Fruit fly (Drosophila melanogaster) whole organism, embryonic: ENCODE data around the gene CG7304.

ENCODE experiments used
- Abd-B ChIP-seq: fragments of 200-800 bp; sonication (Bioruptor generic); optimal IDR thresholded peaks from 2 replicates; lab custom pipeline; 2018; ENCODE audit warnings: missing biosample characterization, mild to moderate bottlenecking, missing genetic modification characterization, moderate library complexity
- Awh ChIP-seq: fragments of 200-800 bp; sonication (Bioruptor generic); IDR thresholded peaks from 2 replicates; pipeline ENCODE4, ENCODE4 v1.3.6; 2022; ENCODE audit warnings: missing biosample characterization, missing genetic modification characterization
- CG11398 ChIP-seq: fragments of 200-800 bp; sonication (Bioruptor generic); optimal IDR thresholded peaks from 2 replicates; lab custom pipeline; 2016; ENCODE audit warnings: missing biosample characterization, missing genetic modification characterization
- CG11504 ChIP-seq: fragments of 200-800 bp; sonication (Bioruptor generic); optimal IDR thresholded peaks from 3 replicates; lab custom pipeline; 2019; ENCODE audit warnings: missing biosample characterization, mild to moderate bottlenecking, missing genetic modification characterization, moderate library complexity
- CG12155 ChIP-seq: fragments of 200-800 bp; sonication (Bioruptor generic); optimal IDR thresholded peaks from 3 replicates; lab custom pipeline; 2016; ENCODE audit warnings: missing biosample characterization, missing genetic modification characterization
- CG12219 ChIP-seq: fragments of 200-800 bp; sonication (Bioruptor generic); optimal IDR thresholded peaks from 3 replicates; lab custom pipeline; 2018; ENCODE audit warnings: missing biosample characterization, mild to moderate bottlenecking, missing genetic modification characterization
- CG12299 ChIP-seq: fragments of 200-800 bp; sonication (Bioruptor generic); optimal IDR thresholded peaks from 2 replicates; lab custom pipeline; 2018; ENCODE audit warnings: missing biosample characterization, mild to moderate bottlenecking, missing genetic modification characterization
- CG13775 ChIP-seq: fragments of 200-800 bp; sonication (Bioruptor generic); optimal IDR thresholded peaks from 3 replicates; lab custom pipeline; 2017; ENCODE audit warnings: missing biosample characterization, mild to moderate bottlenecking, missing genetic modification characterization
- CG16863 ChIP-seq: fragments of 200-800 bp; sonication (Bioruptor generic); optimal IDR thresholded peaks from 3 replicates; lab custom pipeline; 2016; ENCODE audit warnings: missing biosample characterization, missing genetic modification characterization
- CG17802 ChIP-seq: fragments of 200-800 bp; sonication (Bioruptor generic); optimal IDR thresholded peaks from 2 replicates; lab custom pipeline; 2018; ENCODE audit warnings: missing biosample characterization, mild to moderate bottlenecking, missing genetic modification characterization, moderate library complexity
- CG18262 ChIP-seq: fragments of 200-800 bp; optimal IDR thresholded peaks from 3 replicates; lab custom pipeline; 2019; ENCODE audit warnings: missing biosample characterization, mild to moderate bottlenecking, missing genetic modification characterization, moderate library complexity
- CG2199 ChIP-seq: fragments of 200-800 bp; sonication (Bioruptor generic); IDR thresholded peaks from 3 replicates; pipeline ENCODE4 v1.3.6; 2022; ENCODE audit warnings: missing biosample characterization, missing genetic modification characterization
- CG3163 ChIP-seq: fragments of 200-800 bp; sonication (Bioruptor generic); optimal IDR thresholded peaks from 3 replicates; lab custom pipeline; 2016; ENCODE audit warnings: missing biosample characterization, missing genetic modification characterization
- CG32532 ChIP-seq: fragments of 200-800 bp; sonication (Bioruptor generic); IDR thresholded peaks from 2 replicates; pipeline ENCODE4 v1.3.6; 2022; ENCODE audit warnings: missing biosample characterization, missing genetic modification characterization
- CG32767 ChIP-seq: fragments of 200-800 bp; sonication (Bioruptor generic); IDR thresholded peaks from 2 replicates; pipeline ENCODE4 v1.3.6; 2022; ENCODE audit warnings: missing biosample characterization, missing genetic modification characterization
- CG4328 ChIP-seq: fragments of 200-800 bp; sonication (Bioruptor generic); optimal IDR thresholded peaks from 3 replicates; lab custom pipeline; 2017; ENCODE audit warnings: missing biosample characterization, missing genetic modification reagents, missing genetic modification characterization
- CG7745 ChIP-seq: fragments of 200-800 bp; sonication (Bioruptor generic); optimal IDR thresholded peaks from 2 replicates; lab custom pipeline; 2018; ENCODE audit warnings: missing biosample characterization, mild to moderate bottlenecking, missing genetic modification characterization, moderate library complexity
- CG8359 ChIP-seq: fragments of 200-800 bp; sonication (Bioruptor generic); optimal IDR thresholded peaks from 2 replicates; lab custom pipeline; 2017; ENCODE audit warnings: missing biosample characterization, mild to moderate bottlenecking, missing genetic modification characterization, borderline replicate concordance
- CG9215 ChIP-seq: fragments of 200-800 bp; sonication (Bioruptor generic); IDR thresholded peaks from 2 replicates; pipeline ENCODE4 v1.3.6; 2022; ENCODE audit warnings: missing biosample characterization, missing genetic modification characterization
- CHES-1-like ChIP-seq: fragments of 200-800 bp; sonication (Bioruptor generic); optimal IDR thresholded peaks from 2 replicates; lab custom pipeline; 2016; ENCODE audit warnings: missing biosample characterization, missing genetic modification characterization
- Chrac-16 ChIP-seq: fragments of 200-800 bp; sonication (Bioruptor generic); optimal IDR thresholded peaks from 3 replicates; lab custom pipeline; 2016; ENCODE audit warnings: missing biosample characterization, missing genetic modification characterization
- Gsc ChIP-seq: fragments of 200-800 bp; sonication (Bioruptor generic); IDR thresholded peaks from 2 replicates; pipeline ENCODE4 v1.3.6; 2022; ENCODE audit warnings: missing biosample characterization, missing genetic modification characterization
- HLHmδ ChIP-seq: fragments of 200-800 bp; sonication (Bioruptor generic); optimal IDR thresholded peaks from 2 replicates; lab custom pipeline; 2018; ENCODE audit warnings: missing biosample characterization, mild to moderate bottlenecking, missing genetic modification characterization, moderate library complexity
- Lhr ChIP-seq: fragments of 200-800 bp; sonication (Bioruptor generic); optimal IDR thresholded peaks from 3 replicates; lab custom pipeline; 2017; ENCODE audit warnings: mild to moderate bottlenecking, missing biosample characterization, missing genetic modification reagents, missing genetic modification characterization
- MESR4 ChIP-seq: fragments of 200-800 bp; sonication (Bioruptor generic); optimal IDR thresholded peaks from 2 replicates; lab custom pipeline; 2018; ENCODE audit warnings: missing biosample characterization, mild to moderate bottlenecking, missing genetic modification characterization, moderate library complexity
- Max ChIP-seq: fragments of 200-800 bp; sonication (Bioruptor generic); optimal IDR thresholded peaks from 2 replicates; lab custom pipeline; 2016; ENCODE audit warnings: missing biosample characterization, mild to moderate bottlenecking, missing genetic modification characterization
- NC2β ChIP-seq: fragments of 200-800 bp; sonication (Bioruptor generic); optimal IDR thresholded peaks from 2 replicates; lab custom pipeline; 2016; ENCODE audit warnings: missing biosample characterization, missing genetic modification characterization
- Opbp ChIP-seq: fragments of 200-800 bp; sonication (Bioruptor generic); IDR thresholded peaks from 3 replicates; pipeline ENCODE4 v1.3.6; 2022; ENCODE audit warnings: missing biosample characterization, missing genetic modification characterization; ENCODE audit not compliant: partially characterized antibody
- PHDP ChIP-seq: fragments of 200-800 bp; sonication (Bioruptor generic); optimal IDR thresholded peaks from 3 replicates; lab custom pipeline; 2018; ENCODE audit warnings: missing biosample characterization, mild to moderate bottlenecking, missing genetic modification characterization, moderate library complexity
- Pdp1 ChIP-seq, 2 experiments: fragments of 200-800 bp; sonication (Bioruptor generic); optimal IDR thresholded peaks; 3 replicates each; lab custom pipeline; 2016; ENCODE audit warnings: missing biosample characterization in 2 of 2, missing genetic modification characterization in 2 of 2, mild to moderate bottlenecking in 1 of 2, moderate library complexity in 1 of 2
- Sox100B ChIP-seq: fragments of 200-800 bp; sonication (Bioruptor generic); optimal IDR thresholded peaks from 3 replicates; lab custom pipeline; 2018; ENCODE audit warnings: missing biosample characterization, mild to moderate bottlenecking, missing genetic modification characterization
- Spps ChIP-seq: fragments of 200-800 bp; sonication (Bioruptor generic); optimal IDR thresholded peaks from 2 replicates; lab custom pipeline; 2018; ENCODE audit warnings: missing biosample characterization, mild to moderate bottlenecking, missing genetic modification characterization
- TFAM ChIP-seq: fragments of 200-800 bp; sonication (Bioruptor generic); optimal IDR thresholded peaks from 2 replicates; lab custom pipeline; 2017; ENCODE audit warnings: missing biosample characterization, missing genetic modification characterization, inconsistent platforms
- ase ChIP-seq: fragments of 200-800 bp; sonication (Bioruptor generic); IDR thresholded peaks from 3 replicates; pipeline ENCODE4 v1.3.6; 2022; ENCODE audit warnings: missing biosample characterization, missing genetic modification characterization
- ash1 ChIP-seq: fragments of 200-800 bp; sonication (Bioruptor generic); optimal IDR thresholded peaks from 2 replicates; lab custom pipeline; 2018; ENCODE audit warnings: missing biosample characterization, mild to moderate bottlenecking, missing genetic modification characterization
- bigmax ChIP-seq: fragments of 200-800 bp; sonication (Bioruptor generic); optimal IDR thresholded peaks from 2 replicates; lab custom pipeline; 2018; ENCODE audit warnings: missing biosample characterization, mild to moderate bottlenecking, missing genetic modification characterization
- dimm ChIP-seq: fragments of 200-800 bp; sonication (Bioruptor generic); IDR thresholded peaks from 2 replicates; pipeline ENCODE4 v1.3.6; 2022; ENCODE audit warnings: missing biosample characterization, missing genetic modification characterization
- dmrt99B ChIP-seq: fragments of 200-800 bp; sonication (Bioruptor generic); optimal IDR thresholded peaks from 2 replicates; lab custom pipeline; 2018; ENCODE audit warnings: missing biosample characterization, mild to moderate bottlenecking, missing genetic modification characterization, moderate library complexity
- emc ChIP-seq: fragments of 200-800 bp; sonication (Bioruptor generic); optimal IDR thresholded peaks from 2 replicates; lab custom pipeline; 2016; ENCODE audit warnings: missing biosample characterization, missing genetic modification characterization
- ems ChIP-seq: fragments of 200-800 bp; sonication (Bioruptor generic); optimal IDR thresholded peaks from 3 replicates; lab custom pipeline; 2016; ENCODE audit warnings: missing biosample characterization, missing genetic modification characterization
- gce ChIP-seq: fragments of 200-800 bp; sonication (Bioruptor generic); IDR thresholded peaks from 3 replicates; pipeline ENCODE4 v1.3.6; 2022; ENCODE audit warnings: missing biosample characterization, missing genetic modification characterization
- jumu ChIP-seq: fragments of 200-800 bp; sonication (Bioruptor generic); optimal IDR thresholded peaks from 3 replicates; lab custom pipeline; 2016; ENCODE audit warnings: missing biosample characterization, missing genetic modification characterization
- pb ChIP-seq: fragments of 200-800 bp; sonication (Bioruptor generic); optimal IDR thresholded peaks from 3 replicates; lab custom pipeline; 2016; ENCODE audit warnings: missing biosample characterization, missing genetic modification characterization
- pum ChIP-seq: fragments of 200-800 bp; sonication (Bioruptor generic); optimal IDR thresholded peaks from 2 replicates; lab custom pipeline; 2016; ENCODE audit warnings: missing biosample characterization, missing genetic modification characterization
- ro ChIP-seq: fragments of 200-800 bp; sonication (Bioruptor generic); IDR thresholded peaks from 2 replicates; pipeline ENCODE4 v1.3.6; 2022; ENCODE audit warnings: missing biosample characterization, missing genetic modification characterization
- trem ChIP-seq: fragments of 200-800 bp; optimal IDR thresholded peaks from 3 replicates; lab custom pipeline; 2019; ENCODE audit warnings: missing biosample characterization, mild to moderate bottlenecking, missing genetic modification characterization, moderate library complexity
- ttk ChIP-seq: fragments of 200-800 bp; sonication (Bioruptor generic); IDR thresholded peaks from 2 replicates; pipeline ENCODE4 v2.1.2; 2022; ENCODE audit warnings: missing biosample characterization, missing genetic modification characterization
- tx ChIP-seq: fragments of 200-800 bp; sonication (Bioruptor generic); optimal IDR thresholded peaks from 2 replicates; lab custom pipeline; 2016; ENCODE audit warnings: missing biosample characterization, missing genetic modification characterization
- vvl ChIP-seq: fragments of 200-800 bp; sonication (Bioruptor generic); IDR thresholded peaks from 2 replicates; pipeline ENCODE4 v1.3.6; 2022; ENCODE audit warnings: missing biosample characterization, missing genetic modification characterization
- zen ChIP-seq: fragments of 200-800 bp; sonication (Bioruptor generic); optimal IDR thresholded peaks from 3 replicates; lab custom pipeline; 2018; ENCODE audit warnings: missing biosample characterization, mild to moderate bottlenecking, missing genetic modification characterization, moderate library complexity

The CG7304 gene

dm6 chr3L:15704250-15704985 is 24.9 kb downstream of the CG7304 start (continued):
- TF ChIP-seq Sox100B (GFP tag; lab: Kevin White, UChicago) (peak; percentile 80), ttk (no peak), NC2β (GFP tag; lab: Kevin White, UChicago) (no peak), gce (no peak), dmrt99B (peak; percentile 78), bigmax (GFP tag; lab: Kevin White, UChicago) (no peak), CG12155 (GFP tag; lab: Kevin White, UChicago) (peak; percentile 29), Gsc (no peak), CG12299 (tag; lab: Kevin White, UChicago) (no peak), CG32767 (GFP tag; lab: Robert Waterston, UW) (0 out of 2 replicates have a peak, but pooled peaks have one; percentile 32), ase (no peak), CG32532 (no peak), HLHmδ (GFP tag; lab: Kevin White, UChicago) (no peak), ro (GFP tag; lab: Robert Waterston, UW) (no peak), pum (GFP tag; lab: Kevin White, UChicago) (no peak), Pdp1 (GFP tag; optimal IDR thresholded peaks at IDR 0.05; lab: Kevin White, UChicago) (peak in 1 of 2 experiments; percentile 49), tx (GFP tag; lab: Kevin White, UChicago) (no peak), CG11504 (peak; percentile 83), trem (tag; lab: Kevin White, UChicago) (peak; percentile 51), vvl (GFP tag; lab: Robert Waterston, UW) (peak; percentile 13; the same call in 1 of the 2 replicates), CG12219 (GFP tag; lab: Kevin White, UChicago) (no peak), jumu (GFP tag; lab: Kevin White, UChicago) (no peak), CG7745 (tag; lab: Kevin White, UChicago) (no peak), CG17802 (tag; lab: Kevin White, UChicago) (no peak), emc (GFP tag; lab: Kevin White, UChicago) (no peak), Spps (tag; lab: Kevin White, UChicago) (peak; percentile 53), CG16863 (GFP tag; lab: Kevin White, UChicago) (no peak), CG13775 (peak; percentile 59), CG18262 (tag; lab: Kevin White, UChicago) (peak; percentile 89), CG2199 (GFP tag; lab: Robert Waterston, UW) (peak; percentile 74; the same call in 1 of the 3 replicates), Opbp (GFP tag; lab: Robert Waterston, UW) (no peak), zen (tag; lab: Kevin White, UChicago) (peak; percentile 12), MESR4 (GFP tag; lab: Kevin White, UChicago) (no peak), Chrac-16 (peak; percentile 44), CG4328 (GFP tag; lab: Kevin White, UChicago) (peak; percentile 24), dimm (GFP tag; lab: Robert Waterston, UW) (no peak), Awh (no peak), CHES-1-like (GFP tag; lab: Kevin White, UChicago) (no peak), Lhr (peak; percentile 50), pb (GFP tag; lab: Kevin White, UChicago) (no peak), CG9215 (GFP tag; lab: Robert Waterston, UW) (no peak), PHDP (tag; lab: Kevin White, UChicago) (peak; percentile 37), CG8359 (peak; percentile 3), CG11398 (GFP tag; lab: Kevin White, UChicago) (no peak), TFAM (GFP tag; lab: Kevin White, UChicago) (no peak), Abd-B (GFP tag; lab: Kevin White, UChicago) (peak; percentile 42), Max (peak; percentile 34), CG3163 (no peak), ash1 (GFP tag; lab: Kevin White, UChicago) (no peak), ems (no peak)
